Fruit fly (Drosophila melanogaster) Kc167 (cell line): ENCODE results near the gene CG17361.

ENCODE experiments used
- Myc ChIP-seq: fragments of >200 bp; optimal IDR thresholded peaks from 2 replicates; lab custom pipeline; 2017; ENCODE audit warnings: missing external identifiers
- Sin3A ChIP-seq: fragments of >200 bp; optimal IDR thresholded peaks from 2 replicates; lab custom pipeline; 2018; ENCODE audit warnings: missing external identifiers
- h ChIP-seq: fragments of >200 bp; optimal IDR thresholded peaks from 3 replicates; lab custom pipeline; 2018; ENCODE audit warnings: missing external identifiers
- insv ChIP-seq: fragments of >200 bp; optimal IDR thresholded peaks from 3 replicates; lab custom pipeline; 2018; ENCODE audit warnings: missing external identifiers
- psq ChIP-seq: fragments of >200 bp; optimal IDR thresholded peaks from 2 replicates; lab custom pipeline; 2017; ENCODE audit warnings: missing external identifiers
- ttk ChIP-seq: sonication (Bioruptor generic); optimal IDR thresholded peaks from 2 replicates; lab custom pipeline; 2017; ENCODE audit warnings: missing external identifiers

The CG17361 gene

DNA sequence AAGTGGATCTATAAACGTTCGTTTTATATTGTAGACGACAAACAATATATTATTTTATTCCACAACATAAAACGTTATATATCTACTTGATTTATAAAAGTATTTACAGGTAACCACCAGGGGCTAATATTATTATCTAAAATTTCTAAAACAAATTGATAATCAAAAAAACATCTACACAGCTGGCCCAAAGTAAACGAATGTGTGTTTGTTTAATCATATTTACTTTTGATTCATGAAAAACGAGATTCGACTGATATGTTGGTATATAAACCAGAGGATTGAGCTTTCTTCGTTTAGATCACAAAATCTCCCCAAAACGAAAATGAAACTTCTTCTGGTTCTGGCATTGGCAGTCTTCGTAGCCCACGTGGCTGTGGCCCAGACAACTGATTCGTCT is 10.7 kb upstream of the CG17361 start, which contains the start of gene CG17362:
Gene CG17362 (plus strand): TSS at position 291 of the 400 bp plus-strand sequence.
- no peak for TF ChIP-seq Myc (lab: Kevin White, UChicago)
- TF ChIP-seq Sin3A (lab: Kevin White, UChicago) = no peak
- TF ChIP-seq h (lab: Kevin White, UChicago) = no peak
- TF ChIP-seq ttk = no peak
- no peak for TF ChIP-seq psq (lab: Kevin White, UChicago)

DNA sequence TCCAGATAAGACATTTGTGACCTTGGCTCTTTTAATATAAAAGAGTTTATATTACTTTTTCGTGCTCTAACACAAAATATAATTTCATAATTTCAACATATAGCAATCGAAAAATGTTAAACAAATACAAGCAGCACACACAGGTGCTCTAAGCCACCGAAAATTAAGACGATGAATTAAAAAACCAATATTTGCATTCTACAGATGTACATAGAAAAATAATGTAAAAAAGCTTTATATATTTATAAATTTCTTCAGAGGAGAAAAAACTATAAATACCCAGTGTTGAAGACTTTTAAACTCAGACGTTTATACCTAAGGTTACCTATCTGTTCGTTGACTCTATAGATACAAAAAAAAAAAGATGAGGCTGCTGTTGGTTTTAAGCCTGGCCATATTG is 9.4 kb upstream of the CG17361 start, which contains the start of gene CG9040:
Gene CG9040 (plus strand): TSS at position 301 of the 400 bp plus-strand sequence.
- TF ChIP-seq insv (no peak), h (lab: Kevin White, UChicago) (no peak)

DNA sequence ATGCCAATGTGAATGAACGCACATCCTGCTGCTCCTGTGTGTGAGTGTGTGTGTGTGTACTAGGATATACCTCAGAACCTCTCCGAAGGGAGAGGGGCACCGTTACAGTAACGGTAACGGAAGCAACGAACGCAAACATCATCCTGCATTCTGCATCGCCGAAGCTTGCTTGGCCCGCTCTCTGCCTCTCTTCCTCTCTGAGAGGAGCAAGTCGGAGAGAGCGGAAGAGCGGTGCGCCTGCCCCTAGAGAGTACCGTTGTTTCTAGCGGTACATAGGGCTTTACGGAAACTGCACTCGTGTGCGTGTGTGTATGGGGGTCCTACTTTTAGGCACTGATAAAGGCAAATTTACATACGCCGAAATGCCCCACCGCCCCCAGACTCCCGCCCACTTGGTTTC is 5.7 kb upstream of the CG17361 start:
- TF ChIP-seq h (lab: Kevin White, UChicago) (no peak), psq (lab: Kevin White, UChicago) (no peak), Myc (lab: Kevin White, UChicago) (no peak), ttk (no peak), Sin3A (lab: Kevin White, UChicago) (no peak), insv (no peak)

DNA sequence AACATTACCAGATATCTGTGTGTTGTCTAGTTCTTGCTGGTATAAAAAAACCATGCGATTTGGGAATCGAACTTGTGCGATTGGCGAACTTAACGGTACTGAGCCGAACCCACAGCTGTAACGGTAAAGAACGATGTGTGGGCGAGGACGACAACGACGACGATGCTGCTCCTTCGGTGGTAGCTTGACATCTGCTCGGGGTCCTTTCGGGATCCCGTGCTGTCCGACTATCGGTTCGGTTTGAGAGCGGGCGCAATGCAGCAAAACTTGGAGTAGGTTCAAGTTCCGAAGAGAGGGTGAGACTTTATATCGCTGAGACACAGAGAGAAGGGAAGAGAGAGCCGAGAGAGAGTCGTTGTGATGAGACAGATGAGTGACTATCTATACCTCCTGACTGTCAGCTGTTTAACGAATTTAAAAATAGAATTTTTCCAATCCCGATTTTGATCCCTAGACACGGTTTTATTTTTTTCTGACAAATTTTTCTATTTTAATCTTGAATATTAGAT is 3.7 kb upstream of the CG17361 start, which contains the start of gene CG17364:
Gene CG17364 (minus strand): TSS at position 168 of the 509 bp plus-strand sequence.
- TF ChIP-seq h (lab: Kevin White, UChicago) (no peak), Sin3A (lab: Kevin White, UChicago) (no peak), insv (no peak), ttk (no peak), Myc (lab: Kevin White, UChicago) (no peak)

DNA sequence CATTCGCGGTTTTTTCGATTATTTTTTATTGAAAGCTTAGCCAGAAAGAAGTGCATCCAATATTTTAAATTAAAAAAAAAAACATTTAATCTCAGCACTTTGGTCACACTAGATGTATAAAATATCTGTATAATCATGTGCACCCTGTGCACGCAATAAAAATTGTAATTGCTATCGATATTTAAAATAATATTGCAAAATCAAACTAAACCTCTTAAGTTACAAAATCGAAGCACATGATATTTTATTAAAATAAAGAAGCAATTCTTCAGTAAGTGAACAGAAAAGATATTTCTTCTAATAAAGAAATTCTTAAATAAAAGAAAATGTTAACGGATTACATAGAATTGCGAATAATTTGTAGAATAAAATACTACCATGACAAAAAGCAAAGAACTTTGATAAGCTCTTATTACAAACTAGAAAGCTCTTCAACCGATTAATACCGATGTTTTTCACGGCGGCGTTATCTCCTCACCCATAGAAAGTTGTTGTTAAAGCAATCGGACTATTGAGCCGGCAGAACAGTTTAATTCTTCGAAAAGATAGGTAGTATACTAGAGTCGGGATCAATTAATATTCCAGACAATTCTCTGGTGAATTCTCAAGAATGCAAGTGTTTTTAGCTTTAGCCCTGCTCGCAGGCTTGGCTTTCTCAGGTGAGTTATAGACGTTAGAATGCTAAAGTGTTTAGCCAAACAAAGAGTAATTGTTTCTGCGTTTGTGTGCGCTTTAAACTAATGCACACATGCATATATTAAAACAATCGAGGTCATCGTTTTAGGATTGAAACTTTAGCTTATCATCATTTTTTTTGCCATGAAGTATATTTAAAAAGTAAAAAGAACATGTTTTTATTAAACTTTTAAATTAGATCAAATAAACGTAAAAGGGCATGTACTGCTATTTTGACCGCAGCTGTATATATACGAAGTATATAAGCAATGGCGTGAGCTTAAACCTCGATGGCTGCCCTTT is 3.0 kb upstream of the CG17361 start, which contains the start of gene CtsK1:
Gene CtsK1 (plus strand): TSS at position 490 of the 978 bp plus-strand sequence.
- TF ChIP-seq Myc (lab: Kevin White, UChicago) = no peak
- no peak for TF ChIP-seq Sin3A (lab: Kevin White, UChicago)
- no peak for TF ChIP-seq psq (lab: Kevin White, UChicago)
- TF ChIP-seq insv = no peak
- no peak for TF ChIP-seq ttk
- TF ChIP-seq h (lab: Kevin White, UChicago) = no peak

DNA sequence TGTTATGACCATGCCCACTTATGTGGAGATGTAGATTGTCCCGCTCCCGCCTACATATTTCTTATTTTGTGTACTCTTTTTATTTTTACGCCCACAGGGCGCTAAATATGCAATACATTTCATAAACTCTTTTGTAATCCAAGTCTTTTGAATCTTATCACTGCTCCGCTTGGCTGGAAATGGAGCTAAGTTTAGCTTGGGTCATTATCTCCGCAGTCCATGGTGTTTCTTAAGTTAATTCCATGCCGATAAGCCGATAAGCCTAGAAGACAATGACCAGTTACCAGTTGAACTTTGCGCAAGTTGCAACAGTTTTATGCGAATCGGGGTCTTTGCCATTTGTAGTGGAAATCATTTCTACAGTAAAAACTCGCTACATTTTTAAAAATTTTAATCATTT is 554 bp upstream of the CG17361 start:
- TF ChIP-seq Sin3A (lab: Kevin White, UChicago) (no peak), h (lab: Kevin White, UChicago) (no peak)

DNA sequence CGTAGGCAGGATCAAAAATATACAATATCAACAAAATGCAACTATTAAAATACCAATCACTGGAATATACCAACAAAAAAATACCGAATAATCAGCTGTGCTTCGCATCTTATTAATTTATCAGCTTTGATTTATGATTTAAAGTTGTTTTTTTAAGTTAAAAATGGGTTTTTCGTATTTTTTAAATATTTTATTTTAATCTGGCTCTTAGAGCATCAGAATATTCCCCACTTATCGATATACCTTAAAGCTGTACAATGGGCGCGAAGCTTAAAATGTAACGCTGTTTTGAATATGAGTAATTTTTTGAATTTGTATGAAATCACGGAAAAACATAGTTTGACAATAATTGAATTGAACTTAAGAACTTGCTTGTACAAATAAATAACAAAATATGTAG is 2.2 kb downstream of the CG17361 start, which contains the start of gene CG17359:
Gene CG17359 (minus strand): TSS at position 48 of the 400 bp plus-strand sequence.
- TF ChIP-seq Sin3A (lab: Kevin White, UChicago) = no peak
- TF ChIP-seq psq (lab: Kevin White, UChicago) = no peak
- no peak for TF ChIP-seq Myc (lab: Kevin White, UChicago)
- no peak for TF ChIP-seq h (lab: Kevin White, UChicago)
- TF ChIP-seq insv = no peak
- TF ChIP-seq ttk = no peak

DNA sequence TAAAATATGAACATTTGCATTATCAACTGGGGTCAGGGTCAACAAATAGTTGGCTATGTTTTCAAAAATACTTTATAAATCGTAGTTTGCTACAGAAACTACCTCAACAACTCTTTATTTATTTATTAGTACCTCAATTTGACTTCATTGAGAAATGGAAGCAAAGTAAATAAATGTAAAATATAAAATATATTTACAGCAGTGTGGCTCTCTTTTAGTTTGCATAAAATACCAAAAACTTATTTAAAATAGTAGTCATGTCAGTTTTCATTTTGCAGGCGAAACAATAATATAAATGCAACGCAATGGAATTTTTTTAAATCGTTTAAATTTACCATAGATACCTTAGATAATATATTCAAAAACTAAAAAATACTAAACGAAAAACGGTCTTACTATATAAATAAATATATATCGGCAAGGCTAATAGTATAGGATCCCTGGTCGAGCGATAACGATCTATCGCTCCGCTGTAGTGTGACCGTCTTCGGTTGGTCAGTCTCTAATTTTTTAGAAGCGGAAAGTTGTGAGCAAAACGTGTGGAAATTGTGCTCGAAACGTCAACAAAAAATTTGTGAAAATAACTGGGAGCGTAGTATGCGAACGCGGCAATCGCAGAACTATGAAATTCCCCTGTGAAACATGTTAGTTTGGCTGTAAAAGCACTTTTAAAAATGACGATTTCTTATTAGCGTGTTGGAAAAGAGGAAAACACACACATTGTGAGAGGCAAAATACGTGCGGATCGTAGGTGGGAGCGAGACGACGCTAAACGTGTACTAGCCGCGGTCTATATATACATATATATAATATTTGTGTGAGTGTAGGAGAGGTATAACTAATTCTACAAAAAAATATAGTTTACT is 4.9 kb downstream of the CG17361 start, which contains the start of the genes Nprl3 and upSET:
Gene Nprl3 (minus strand): TSS at position 223 of the 866 bp plus-strand sequence.
Gene upSET (plus strand): TSS at position 470 of the 866 bp plus-strand sequence.
- TF ChIP-seq insv = no peak
- peak; percentile 48 for TF ChIP-seq psq (lab: Kevin White, UChicago)

DNA sequence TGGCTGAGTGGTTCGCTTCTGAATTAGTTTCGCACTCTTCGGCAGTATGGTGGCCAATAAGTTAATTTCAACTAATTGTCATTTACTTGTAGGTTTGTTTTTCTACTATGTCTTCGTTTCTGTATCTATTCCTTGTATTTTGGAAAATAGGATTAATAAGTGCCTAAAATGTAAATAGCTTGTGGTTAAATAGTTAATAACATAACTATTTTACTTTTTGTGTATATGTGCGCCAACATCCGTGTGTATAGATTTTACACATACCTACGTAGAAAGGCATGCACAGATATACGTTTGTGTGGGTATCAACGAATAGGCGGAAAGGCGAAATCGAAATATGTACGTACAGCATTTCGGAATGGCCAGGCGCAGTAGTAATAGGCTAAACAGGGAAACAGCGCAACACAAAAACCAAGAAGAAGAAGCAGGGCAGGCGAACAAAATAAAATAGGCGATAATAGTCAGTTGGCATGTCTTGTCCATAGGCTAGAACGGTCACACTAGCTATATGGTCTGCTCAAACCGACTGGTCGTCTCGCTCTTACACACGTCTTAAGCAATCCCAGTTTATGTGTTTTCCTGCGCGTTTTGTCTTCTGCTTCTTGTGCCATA is 5.6 kb downstream of the CG17361 start:
- peak; percentile 98 for TF ChIP-seq psq (lab: Kevin White, UChicago)
- TF ChIP-seq Sin3A (lab: Kevin White, UChicago) = no peak

DNA sequence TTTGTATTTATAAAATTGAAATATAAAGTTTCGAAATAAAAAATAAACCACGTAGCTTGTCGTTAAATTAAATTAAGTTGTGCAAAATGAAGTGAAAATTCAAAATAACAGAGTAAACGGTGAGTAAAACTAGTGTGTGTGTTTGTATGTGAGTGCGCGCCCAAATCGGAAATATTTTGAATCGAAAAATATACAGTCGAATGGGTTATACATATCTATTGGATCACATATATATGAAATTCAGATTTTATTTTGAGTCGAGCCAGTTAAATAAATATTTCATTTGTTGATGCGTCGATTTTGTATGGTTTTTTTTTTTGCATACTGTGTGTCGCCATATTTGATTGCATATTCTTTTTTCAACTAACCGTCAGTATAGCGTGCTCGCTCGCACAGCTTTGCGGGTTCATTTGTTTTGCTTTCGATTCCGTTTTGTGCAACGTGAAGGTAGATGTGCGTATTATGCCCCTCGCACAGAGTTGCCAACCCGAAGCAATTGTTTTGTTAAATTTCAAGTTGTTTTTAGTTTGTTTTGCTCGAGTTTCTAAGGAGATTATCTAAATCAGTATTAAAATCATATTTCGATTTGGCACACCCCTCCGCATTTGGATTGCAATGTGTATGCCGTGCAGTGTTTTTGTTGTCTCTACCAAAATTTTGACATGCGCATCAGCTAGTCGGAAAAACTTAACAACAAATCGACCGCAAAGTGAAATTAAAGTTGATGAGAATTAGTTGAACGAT is 6.5 kb downstream of the CG17361 start:
- no peak for TF ChIP-seq Sin3A (lab: Kevin White, UChicago)
- peak; percentile 59 for TF ChIP-seq psq (lab: Kevin White, UChicago)

DNA sequence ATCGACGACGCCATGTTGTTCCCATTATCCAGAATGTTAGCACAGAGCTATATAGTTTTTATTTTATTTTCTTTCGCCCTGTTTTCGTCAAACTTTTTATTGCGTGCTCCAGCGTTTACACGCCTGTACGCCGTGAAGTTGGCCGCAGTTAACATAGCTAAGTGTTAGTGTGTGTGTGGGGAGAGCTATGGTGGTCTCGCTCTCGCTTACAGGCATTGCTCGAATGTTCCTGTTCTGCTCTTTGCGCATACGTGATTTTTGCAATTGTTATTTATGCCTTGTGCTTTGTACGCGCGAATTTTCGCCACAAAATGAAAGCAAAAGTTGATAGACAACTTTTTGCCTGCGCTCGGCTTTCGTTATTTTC is 7.0 kb downstream of the CG17361 start:
- TF ChIP-seq psq (lab: Kevin White, UChicago) (peak; percentile 97), Myc (lab: Kevin White, UChicago) (no peak), insv (no peak), h (lab: Kevin White, UChicago) (no peak), ttk (no peak), Sin3A (lab: Kevin White, UChicago) (no peak)
